Fruit fly (Drosophila melanogaster): ENCODE measurements around the gene VhaM9.7-a.

The VhaM9.7-a gene

DNA sequence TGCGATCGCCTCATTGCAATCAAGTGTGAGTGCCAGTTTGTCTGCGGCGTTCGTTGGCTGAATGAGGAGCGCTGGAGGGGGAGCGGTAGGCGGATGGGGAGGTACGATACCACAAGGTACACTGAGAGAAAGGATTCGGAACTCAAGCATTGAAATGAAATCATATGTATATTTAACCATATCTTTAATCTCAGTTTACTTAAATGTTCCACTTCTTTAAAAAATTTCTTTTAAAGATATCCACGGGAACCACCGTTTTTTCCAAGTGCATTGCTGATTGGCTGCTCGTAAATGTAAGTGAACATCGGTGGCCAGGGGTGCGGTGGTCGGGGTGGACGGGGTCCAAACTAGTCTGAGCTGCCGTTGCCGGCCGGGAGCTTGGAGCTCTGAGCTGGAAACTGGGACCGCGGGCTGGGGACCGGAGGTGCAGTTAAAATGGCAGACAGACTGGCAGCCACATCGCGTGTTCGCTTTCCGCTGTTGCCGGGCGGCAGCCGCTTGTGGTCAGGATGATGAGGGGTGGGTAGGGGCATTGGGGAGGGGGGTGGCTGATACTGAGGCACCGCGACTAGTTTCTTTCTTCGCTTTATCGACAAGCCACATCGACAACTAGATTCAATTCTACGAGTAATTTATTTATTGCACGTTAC is 34.2 kb upstream of the VhaM9.7-a start (continued):
- TF ChIP-seq CG11696 (GFP tag; IDR thresholded peaks at IDR 0.05) (peak; percentile 88), CG33213 (GFP tag; optimal IDR thresholded peaks at IDR 0.05) (peak; percentile 94), CG18262 (tag; optimal IDR thresholded peaks at IDR 0.05) (peak; percentile 97), NK7.1 (GFP tag; optimal IDR thresholded peaks at IDR 0.05) (peak; percentile 94), HHEX (GFP tag; optimal IDR thresholded peaks at IDR 0.05) (peak; percentile 94), CG1024 (GFP tag; IDR thresholded peaks at IDR 0.05) (peak; percentile 95), h (optimal IDR thresholded peaks at IDR 0.05) (no peak), fd64A (GFP tag; optimal IDR thresholded peaks at IDR 0.05) (peak; percentile 96), Med (GFP tag) (peak; percentile 99), CG11504 (tag; optimal IDR thresholded peaks at IDR 0.05) (peak; percentile 97), CG8281 (tag; optimal IDR thresholded peaks at IDR 0.05) (peak; percentile 78), CG3065 (GFP tag; optimal IDR thresholded peaks at IDR 0.05) (peak; percentile 89), CG10366 (GFP tag; IDR thresholded peaks at IDR 0.05) (peak; percentile 98), CG3281 (GFP tag; optimal IDR thresholded peaks at IDR 0.05) (peak; percentile 84), phol (tag; optimal IDR thresholded peaks at IDR 0.05) (peak; percentile 96), HLH3B (GFP tag; IDR thresholded peaks at IDR 0.05) (peak; percentile 98), az2 (GFP tag; optimal IDR thresholded peaks at IDR 0.05) (peak; percentile 97), zfh1 (GFP tag; IDR thresholded peaks at IDR 0.05) (peak; percentile 98), gcm2 (GFP tag; optimal IDR thresholded peaks at IDR 0.05) (peak; percentile 88), org-1 (GFP tag; optimal IDR thresholded peaks at IDR 0.05) (peak; percentile 95), CG7839 (tag; optimal IDR thresholded peaks at IDR 0.05) (peak; percentile 97), CG9727 (GFP tag; optimal IDR thresholded peaks at IDR 0.05) (peak; percentile 97), maf-S (GFP tag; optimal IDR thresholded peaks at IDR 0.05) (peak; percentile 91), CG9797 (GFP tag; optimal IDR thresholded peaks at IDR 0.05) (peak; percentile 44), CHES-1-like (GFP tag; optimal IDR thresholded peaks at IDR 0.05) (peak; percentile 92), sug (tag; optimal IDR thresholded peaks at IDR 0.05) (peak; percentile 90), Myb (GFP tag; optimal IDR thresholded peaks at IDR 0.05) (peak; percentile 80), CG15601 (tag; optimal IDR thresholded peaks at IDR 0.05) (peak; percentile 97), Usf (GFP tag; optimal IDR thresholded peaks at IDR 0.05) (peak; percentile 78), mam (GFP tag; optimal IDR thresholded peaks at IDR 0.05) (peak; percentile 89), CG2129 (GFP tag; IDR thresholded peaks at IDR 0.05; ENCODE audit: partially characterized antibody) (no peak), Taf1 (GFP tag; IDR thresholded peaks at IDR 0.05) (peak; percentile 81), pita (GFP tag; optimal IDR thresholded peaks at IDR 0.05) (no peak), CG3847 (GFP tag; IDR thresholded peaks at IDR 0.05) (peak; percentile 92), CG9215 (GFP tag; IDR thresholded peaks at IDR 0.05) (peak; percentile 83), CG10267 (tag; optimal IDR thresholded peaks at IDR 0.05) (peak; percentile 90), CG6175 (GFP tag; IDR thresholded peaks at IDR 0.05) (peak; percentile 58; the same call in 2 of the 3 replicates), CG6765 (GFP tag; optimal IDR thresholded peaks at IDR 0.05) (peak; percentile 42), en (GFP tag; optimal IDR thresholded peaks at IDR 0.05) (peak; percentile 89), Hr51 (GFP tag; optimal IDR thresholded peaks at IDR 0.05) (peak; percentile 89 to 97), MTF-1 (GFP tag; optimal IDR thresholded peaks at IDR 0.05; ENCODE audit: borderline replicate concordance) (peak; percentile 94), nmo (GFP tag; optimal IDR thresholded peaks at IDR 0.05) (peak; percentile 98), run (tag; optimal IDR thresholded peaks at IDR 0.05) (peak; percentile 92), Atf-2 (GFP tag; optimal IDR thresholded peaks at IDR 0.05) (peak; percentile 89), CG10654 (GFP tag; optimal IDR thresholded peaks at IDR 0.05) (peak; percentile 94), Fer1 (GFP tag; optimal IDR thresholded peaks at IDR 0.05) (peak; percentile 94), CG17829 (tag; optimal IDR thresholded peaks at IDR 0.05) (peak; percentile 97), CG17568 (GFP tag; optimal IDR thresholded peaks at IDR 0.05) (peak; percentile 91), Gsc (GFP tag; IDR thresholded peaks at IDR 0.05) (peak; percentile 94), btn (GFP tag; optimal IDR thresholded peaks at IDR 0.05) (peak; percentile 97)
